Fruit fly (Drosophila melanogaster) whole organism, embryonic: Measurements from ENCODE around the gene ENGase.

Experiments
- Adf1 ChIP-seq: fragments of 200-800 bp; sonication (Bioruptor generic); IDR thresholded peaks from 2 replicates; pipeline ENCODE4 v1.3.6; 2022; ENCODE audit warnings: missing biosample characterization, missing genetic modification characterization
- Awh ChIP-seq: fragments of 200-800 bp; sonication (Bioruptor generic); IDR thresholded peaks from 2 replicates; pipeline ENCODE4, ENCODE4 v1.3.6; 2022; ENCODE audit warnings: missing biosample characterization, missing genetic modification characterization
- BEAF-32 ChIP-seq: fragments of 200-800 bp; sonication (Bioruptor generic); optimal IDR thresholded peaks from 3 replicates; lab custom pipeline; 2017; ENCODE audit warnings: missing biosample characterization, missing genetic modification characterization, mild to moderate bottlenecking, moderate library complexity, missing genetic modification reagents
- Bgb ChIP-seq: fragments of 200-800 bp; sonication (Bioruptor generic); IDR thresholded peaks from 2 replicates; pipeline ENCODE4 v1.3.6; 2022; ENCODE audit warnings: missing biosample characterization, missing genetic modification characterization; ENCODE audit not compliant: partially characterized antibody
- Bteb2 ChIP-seq: fragments of 200-800 bp; sonication (Bioruptor generic); optimal IDR thresholded peaks from 2 replicates; lab custom pipeline; 2016; ENCODE audit warnings: missing biosample characterization, missing genetic modification characterization
- CG10565 ChIP-seq: fragments of 200-800 bp; sonication (Bioruptor generic); optimal IDR thresholded peaks from 3 replicates; lab custom pipeline; 2016; ENCODE audit warnings: missing biosample characterization, mild to moderate bottlenecking, missing genetic modification characterization
- CG12236 ChIP-seq: fragments of 200-800 bp; sonication (Bioruptor generic); optimal IDR thresholded peaks from 2 replicates; lab custom pipeline; 2016; ENCODE audit warnings: missing biosample characterization, missing genetic modification characterization
- CG15073 ChIP-seq: fragments of 200-800 bp; sonication (Bioruptor generic); optimal IDR thresholded peaks from 2 replicates; lab custom pipeline; 2016; ENCODE audit warnings: missing biosample characterization, missing genetic modification characterization
- CG30431 ChIP-seq: fragments of 200-800 bp; sonication (Bioruptor generic); optimal IDR thresholded peaks from 2 replicates; lab custom pipeline; 2017; ENCODE audit warnings: missing biosample characterization, missing genetic modification characterization
- CG31224 ChIP-seq: fragments of 200-800 bp; sonication (Bioruptor generic); IDR thresholded peaks from 2 replicates; pipeline ENCODE4 v1.3.6; 2022; ENCODE audit warnings: missing biosample characterization, missing genetic modification characterization
- CG31388 ChIP-seq: fragments of 200-800 bp; sonication (Bioruptor generic); optimal IDR thresholded peaks from 2 replicates; lab custom pipeline; 2016; ENCODE audit warnings: missing biosample characterization, missing genetic modification characterization
- CG32772 ChIP-seq: fragments of 200-800 bp; sonication (Bioruptor generic); IDR thresholded peaks from 2 replicates; pipeline ENCODE4 v1.3.6; 2022; ENCODE audit warnings: missing biosample characterization, missing genetic modification characterization
- CG4360 ChIP-seq: fragments of 200-800 bp; sonication (Bioruptor generic); IDR thresholded peaks from 2 replicates; pipeline ENCODE4 v1.3.6; 2022; ENCODE audit warnings: missing biosample characterization, missing genetic modification characterization
- CG6813 ChIP-seq: fragments of 200-800 bp; sonication (Bioruptor generic); optimal IDR thresholded peaks from 2 replicates; lab custom pipeline; 2017; ENCODE audit warnings: missing biosample characterization, missing genetic modification characterization, mild to moderate bottlenecking, moderate library complexity, missing genetic modification reagents
- CG7556 ChIP-seq: fragments of 200-800 bp; sonication (Bioruptor generic); optimal IDR thresholded peaks from 2 replicates; lab custom pipeline; 2017; ENCODE audit warnings: missing biosample characterization, mild to moderate bottlenecking, missing genetic modification characterization
- CG9437 ChIP-seq: fragments of 200-800 bp; sonication (Bioruptor generic); optimal IDR thresholded peaks from 2 replicates; lab custom pipeline; 2018; ENCODE audit warnings: missing biosample characterization, mild to moderate bottlenecking, missing genetic modification characterization
- D ChIP-seq, 2 experiments: fragments of 200-800 bp in 1 of 2; fragments of >200 bp in 1 of 2; sonication (Bioruptor generic) in 1 of 2; optimal IDR thresholded peaks; 2 replicates in 1 of 2; 3 replicates in 1 of 2; lab custom pipeline; 2017; ENCODE audit warnings: mild to moderate bottlenecking in 1 of 2, missing biosample characterization in 1 of 2, missing genetic modification characterization in 1 of 2, missing genetic modification reagents in 1 of 2
- Ets97D ChIP-seq: fragments of 200-800 bp; sonication (Bioruptor generic); optimal IDR thresholded peaks from 3 replicates; lab custom pipeline; 2016; ENCODE audit warnings: missing biosample characterization, missing genetic modification characterization
- HLHmδ ChIP-seq: fragments of 200-800 bp; sonication (Bioruptor generic); optimal IDR thresholded peaks from 2 replicates; lab custom pipeline; 2018; ENCODE audit warnings: missing biosample characterization, mild to moderate bottlenecking, missing genetic modification characterization, moderate library complexity
- HmgD ChIP-seq: fragments of 200-800 bp; sonication (Bioruptor generic); optimal IDR thresholded peaks from 3 replicates; lab custom pipeline; 2016; ENCODE audit warnings: missing biosample characterization, missing genetic modification characterization
- Lhr ChIP-seq: fragments of 200-800 bp; sonication (Bioruptor generic); optimal IDR thresholded peaks from 3 replicates; lab custom pipeline; 2017; ENCODE audit warnings: mild to moderate bottlenecking, missing biosample characterization, missing genetic modification reagents, missing genetic modification characterization
- Lpt ChIP-seq: fragments of >200 bp; optimal IDR thresholded peaks from 2 replicates; lab custom pipeline; 2018; ENCODE audit warnings: missing biosample characterization, missing genetic modification characterization
- Max ChIP-seq: fragments of 200-800 bp; sonication (Bioruptor generic); optimal IDR thresholded peaks from 2 replicates; lab custom pipeline; 2016; ENCODE audit warnings: missing biosample characterization, mild to moderate bottlenecking, missing genetic modification characterization
- NC2α ChIP-seq: fragments of 200-800 bp; sonication (Bioruptor generic); optimal IDR thresholded peaks from 2 replicates; lab custom pipeline; 2016; ENCODE audit warnings: missing biosample characterization, missing genetic modification characterization
- NC2β ChIP-seq: fragments of 200-800 bp; sonication (Bioruptor generic); optimal IDR thresholded peaks from 2 replicates; lab custom pipeline; 2016; ENCODE audit warnings: missing biosample characterization, missing genetic modification characterization
- NFAT ChIP-seq: fragments of 200-800 bp; sonication (Bioruptor generic); IDR thresholded peaks from 2 replicates; pipeline ENCODE4 v1.3.6; 2022; ENCODE audit warnings: missing biosample characterization, missing genetic modification characterization
- Ptx1 ChIP-seq: fragments of 200-800 bp; sonication (Bioruptor generic); IDR thresholded peaks from 2 replicates; pipeline ENCODE4 v1.3.6; 2022; ENCODE audit warnings: missing biosample characterization, missing genetic modification characterization
- Sin3A ChIP-seq: fragments of >200 bp; optimal IDR thresholded peaks from 2 replicates; lab custom pipeline; 2018
- Sry-δ ChIP-seq: fragments of 200-800 bp; sonication (Bioruptor generic); optimal IDR thresholded peaks from 2 replicates; lab custom pipeline; 2016; ENCODE audit warnings: missing biosample characterization, missing genetic modification characterization
- aop ChIP-seq: fragments of 200-800 bp; sonication (Bioruptor generic); IDR thresholded peaks from 2 replicates; pipeline ENCODE4 v1.3.6; 2022; ENCODE audit warnings: missing biosample characterization, missing genetic modification characterization
- ato ChIP-seq: fragments of 200-800 bp; sonication (Bioruptor generic); IDR thresholded peaks from 2 replicates; pipeline ENCODE4 v1.3.6; 2022; ENCODE audit warnings: missing biosample characterization, missing genetic modification characterization; ENCODE audit not compliant: partially characterized antibody
- bigmax ChIP-seq: fragments of 200-800 bp; sonication (Bioruptor generic); optimal IDR thresholded peaks from 2 replicates; lab custom pipeline; 2018; ENCODE audit warnings: missing biosample characterization, mild to moderate bottlenecking, missing genetic modification characterization
- dm ChIP-seq: fragments of 200-800 bp; sonication (Bioruptor generic); optimal IDR thresholded peaks from 3 replicates; lab custom pipeline; 2016; ENCODE audit warnings: missing biosample characterization, missing genetic modification characterization
- ewg ChIP-seq: fragments of 200-800 bp; sonication (Bioruptor generic); optimal IDR thresholded peaks from 3 replicates; lab custom pipeline; 2017; ENCODE audit warnings: mild to moderate bottlenecking, missing biosample characterization, missing genetic modification reagents, missing genetic modification characterization
- fd102C ChIP-seq: fragments of 200-800 bp; sonication (Bioruptor generic); optimal IDR thresholded peaks from 2 replicates; lab custom pipeline; 2018; ENCODE audit warnings: missing biosample characterization, mild to moderate bottlenecking, missing genetic modification characterization, moderate library complexity
- gem ChIP-seq: fragments of 200-800 bp; sonication (Bioruptor generic); optimal IDR thresholded peaks from 2 replicates; lab custom pipeline; 2019; ENCODE audit warnings: missing biosample characterization, mild to moderate bottlenecking, missing genetic modification characterization, moderate library complexity
- h ChIP-seq: fragments of >200 bp; optimal IDR thresholded peaks from 2 replicates; lab custom pipeline; 2017
- lilli ChIP-seq: fragments of 200-800 bp; sonication (Bioruptor generic); optimal IDR thresholded peaks from 3 replicates; lab custom pipeline; 2016; ENCODE audit warnings: missing biosample characterization, missing genetic modification characterization
- oc ChIP-seq: fragments of 200-800 bp; sonication (Bioruptor generic); optimal IDR thresholded peaks from 2 replicates; lab custom pipeline; 2018; ENCODE audit warnings: missing biosample characterization, mild to moderate bottlenecking, missing genetic modification characterization, moderate library complexity
- odd ChIP-seq: fragments of 200-800 bp; sonication (Bioruptor generic); optimal IDR thresholded peaks from 2 replicates; lab custom pipeline; 2017; ENCODE audit warnings: missing biosample characterization, mild to moderate bottlenecking, missing genetic modification characterization
- onecut ChIP-seq: fragments of 200-800 bp; sonication (Bioruptor generic); IDR thresholded peaks from 2 replicates; pipeline ENCODE4 v1.3.6; 2022; ENCODE audit warnings: missing biosample characterization, missing genetic modification characterization
- pzg ChIP-seq: fragments of 200-800 bp; sonication (Bioruptor generic); optimal IDR thresholded peaks from 3 replicates; lab custom pipeline; 2018; ENCODE audit warnings: missing biosample characterization, mild to moderate bottlenecking, missing genetic modification characterization, moderate library complexity
- sc ChIP-seq, 3 experiments: fragments of >200 bp in 2 of 3; fragments of 200-800 bp in 1 of 3; sonication (Bioruptor generic) in 1 of 3; optimal IDR thresholded peaks; 2 replicates in 2 of 3; 3 replicates in 1 of 3; lab custom pipeline; 2017; ENCODE audit warnings: mild to moderate bottlenecking in 1 of 3, missing biosample characterization in 1 of 3, missing genetic modification characterization in 1 of 3, missing genetic modification reagents in 1 of 3
- shn ChIP-seq: fragments of 200-800 bp; sonication (Bioruptor generic); optimal IDR thresholded peaks from 3 replicates; lab custom pipeline; 2016; ENCODE audit warnings: missing biosample characterization, missing genetic modification characterization
- sna ChIP-seq: fragments of 200-800 bp; sonication (Bioruptor generic); IDR thresholded peaks from 2 replicates; pipeline ENCODE4 v1.3.6; 2022; ENCODE audit warnings: missing biosample characterization, missing genetic modification characterization; ENCODE audit not compliant: partially characterized antibody
- stc ChIP-seq: fragments of 200-800 bp; sonication (Bioruptor generic); IDR thresholded peaks from 2 replicates; pipeline ENCODE4 v1.3.6; 2022; ENCODE audit warnings: missing biosample characterization, missing genetic modification characterization
- tll ChIP-seq, 2 experiments: fragments of 200-800 bp in 1 of 2; fragments of >200 bp in 1 of 2; sonication (Bioruptor generic) in 1 of 2; optimal IDR thresholded peaks; 2 replicates each; lab custom pipeline; 2017 to 2019; ENCODE audit warnings: missing biosample characterization in 2 of 2, missing genetic modification characterization in 2 of 2, mild to moderate bottlenecking in 1 of 2, moderate library complexity in 1 of 2
- unpg ChIP-seq: fragments of 200-800 bp; sonication (Bioruptor generic); optimal IDR thresholded peaks from 3 replicates; lab custom pipeline; 2018; ENCODE audit warnings: missing biosample characterization, mild to moderate bottlenecking, missing genetic modification characterization, moderate library complexity
- zfh1 ChIP-seq: fragments of 200-800 bp; sonication (Bioruptor generic); IDR thresholded peaks from 3 replicates; pipeline ENCODE4 v1.3.6; 2022; ENCODE audit warnings: missing biosample characterization, missing genetic modification characterization

Gene ENGase

dm6 chrX:17472930-17473668 is 49.7 kb downstream of the ENGase start (continued):
- TF ChIP-seq ato (GFP tag; lab: Robert Waterston, UW): no peak
- TF ChIP-seq shn (GFP tag; lab: Kevin White, UChicago): no peak
- TF ChIP-seq fd102C (GFP tag; lab: Kevin White, UChicago): peak; percentile 16
- no peak for TF ChIP-seq Ptx1
- TF ChIP-seq CG4360 (GFP tag; lab: Robert Waterston, UW): peak; percentile 33; the same call in 1 of the 2 replicates
- TF ChIP-seq onecut (GFP tag; lab: Robert Waterston, UW): 0 out of 2 replicates have a peak, but pooled peaks have one; percentile 8
- TF ChIP-seq NC2α (GFP tag; lab: Kevin White, UChicago): no peak
- TF ChIP-seq CG32772 (GFP tag; lab: Robert Waterston, UW): no peak; the same call in 1 of the 2 replicates
- no peak for TF ChIP-seq CG31388 (GFP tag; lab: Kevin White, UChicago)
- TF ChIP-seq Bteb2 (GFP tag; lab: Kevin White, UChicago): no peak
- TF ChIP-seq D (optimal IDR thresholded peaks at IDR 0.05; lab: Kevin White, UChicago): no peak
- TF ChIP-seq D (GFP tag; optimal IDR thresholded peaks at IDR 0.05; lab: Kevin White, UChicago): peak; percentile 29
- no peak for TF ChIP-seq h (lab: Kevin White, UChicago)
- TF ChIP-seq stc (GFP tag; lab: Robert Waterston, UW): 0 out of 2 replicates have a peak, but pooled peaks have one; percentile 23
- no peak for TF ChIP-seq NFAT (GFP tag; lab: Robert Waterston, UW)
- no peak for TF ChIP-seq tll (GFP tag; optimal IDR thresholded peaks at IDR 0.05; lab: Kevin White, UChicago)
- no peak; the same call in 2 of the 3 replicates for TF ChIP-seq zfh1 (GFP tag; lab: Robert Waterston, UW)
- TF ChIP-seq lilli (GFP tag; lab: Kevin White, UChicago): no peak
- no peak for TF ChIP-seq ewg (GFP tag; lab: Kevin White, UChicago)
- peak; percentile 34 for TF ChIP-seq gem (tag; lab: Kevin White, UChicago)
- TF ChIP-seq Lhr (GFP tag; lab: Kevin White, UChicago): peak; percentile 18
- TF ChIP-seq odd: peak; percentile 34
- TF ChIP-seq unpg (GFP tag; lab: Kevin White, UChicago): peak; percentile 16
- TF ChIP-seq aop (GFP tag; lab: Robert Waterston, UW): no peak
- TF ChIP-seq Max (GFP tag; lab: Kevin White, UChicago): no peak
- no peak for TF ChIP-seq sc (optimal IDR thresholded peaks at IDR 0.05; lab: Kevin White, UChicago)
- TF ChIP-seq sc (GFP tag; optimal IDR thresholded peaks at IDR 0.05; lab: Kevin White, UChicago): no peak
- no peak for TF ChIP-seq CG9437 (GFP tag; lab: Kevin White, UChicago)
- TF ChIP-seq CG6813 (GFP tag; lab: Kevin White, UChicago): peak; percentile 41
- TF ChIP-seq Lpt (GFP tag; lab: Kevin White, UChicago): no peak
- TF ChIP-seq HmgD (GFP tag; lab: Kevin White, UChicago): no peak
- peak; percentile 54 for TF ChIP-seq CG12236
- no peak for TF ChIP-seq Sin3A (lab: Kevin White, UChicago)
- peak; percentile 52 for TF ChIP-seq NC2β (GFP tag; lab: Kevin White, UChicago)
- no peak for TF ChIP-seq Sry-δ (GFP tag; lab: Kevin White, UChicago)
- TF ChIP-seq bigmax (GFP tag; lab: Kevin White, UChicago): no peak
- TF ChIP-seq Ets97D (GFP tag; lab: Kevin White, UChicago): no peak
- TF ChIP-seq CG7556 (GFP tag; lab: Kevin White, UChicago): no peak
- TF ChIP-seq HLHmδ (GFP tag; lab: Kevin White, UChicago): no peak
- TF ChIP-seq CG31224: no peak
- peak; percentile 11 for TF ChIP-seq oc (tag; lab: Kevin White, UChicago)
- no peak for TF ChIP-seq dm
- no peak for TF ChIP-seq CG10565 (GFP tag; lab: Kevin White, UChicago)
- no peak for TF ChIP-seq Bgb (GFP tag; lab: Robert Waterston, UW)
- TF ChIP-seq sna (GFP tag; lab: Robert Waterston, UW): no peak
- TF ChIP-seq BEAF-32: no peak
- no peak for TF ChIP-seq Adf1 (GFP tag; lab: Robert Waterston, UW)
- TF ChIP-seq Awh (GFP tag; lab: Robert Waterston, UW): peak; percentile 53; the same call in 1 of the 2 replicates
- no peak for TF ChIP-seq CG30431
- no peak for TF ChIP-seq CG15073
- TF ChIP-seq pzg: no peak
